Worm (Caenorhabditis elegans) whole organism, L3 larva: Measurements from ENCODE around the gene Y22D7AL.6.

Source experiments
- R02D3.7 ChIP-seq: fragments of 150-350 bp; optimal IDR thresholded peaks from 2 replicates; lab custom pipeline; 2014; ENCODE audit warnings: missing biosample characterization, missing genetic modification characterization
- ceh-28 ChIP-seq: fragments of 150-350 bp; optimal IDR thresholded peaks from 2 replicates; lab custom pipeline; 2014; ENCODE audit warnings: missing biosample characterization, missing genetic modification reagents, missing genetic modification characterization
- ceh-82 ChIP-seq: fragments of 150-350 bp; optimal IDR thresholded peaks from 2 replicates; lab custom pipeline; 2014; ENCODE audit warnings: missing biosample characterization, missing genetic modification characterization
- ceh-9 ChIP-seq: sonication (generic microtip); optimal IDR thresholded peaks from 2 replicates; lab custom pipeline; 2018; ENCODE audit warnings: missing biosample characterization, missing genetic modification characterization
- daf-12 ChIP-seq: fragments of 150-350 bp; optimal IDR thresholded peaks from 2 replicates; lab custom pipeline; 2014; ENCODE audit warnings: missing biosample characterization, missing genetic modification reagents, missing genetic modification characterization
- egl-27 ChIP-seq: sonication (generic microtip); optimal IDR thresholded peaks from 4 replicates; lab custom pipeline; 2017; ENCODE audit warnings: missing biosample characterization, missing genetic modification reagents, missing genetic modification characterization
- egl-5 ChIP-seq: fragments of 150-350 bp; optimal IDR thresholded peaks from 2 replicates; lab custom pipeline; 2017; ENCODE audit warnings: missing biosample characterization, missing genetic modification reagents, missing genetic modification characterization, inconsistent platforms
- elt-1 ChIP-seq: fragments of 150-350 bp; optimal IDR thresholded peaks from 2 replicates; lab custom pipeline; 2014; ENCODE audit warnings: missing biosample characterization, missing genetic modification characterization
- elt-2 ChIP-seq: sonication (generic microtip); optimal IDR thresholded peaks from 2 replicates; lab custom pipeline; 2016; ENCODE audit warnings: missing genetic modification reagents, mild to moderate bottlenecking, missing genetic modification characterization, missing compliant biosample characterization
- elt-3 ChIP-seq, 3 experiments: fragments of 150-350 bp in 1 of 3; sonication (generic microtip) in 2 of 3; optimal IDR thresholded peaks; 2 replicates in 2 of 3; 4 replicates in 1 of 3; lab custom pipeline; 2014 to 2017; ENCODE audit warnings: missing biosample characterization in 3 of 3, missing genetic modification characterization in 3 of 3
- eor-1 ChIP-seq, 2 experiments: fragments of 150-350 bp; optimal IDR thresholded peaks; 2 replicates each; lab custom pipeline; 2014 to 2018; ENCODE audit warnings: missing biosample characterization in 2 of 2, missing genetic modification characterization in 2 of 2
- fkh-10 ChIP-seq: sonication (generic microtip); optimal IDR thresholded peaks from 2 replicates; lab custom pipeline; 2017; ENCODE audit warnings: missing biosample characterization, missing genetic modification reagents, missing genetic modification characterization
- fos-1 ChIP-seq: fragments of 150-350 bp; optimal IDR thresholded peaks from 2 replicates; lab custom pipeline; 2014; ENCODE audit warnings: missing biosample characterization, missing genetic modification characterization
- hmg-11 ChIP-seq: sonication (generic microtip); optimal IDR thresholded peaks from 2 replicates; lab custom pipeline; 2016; ENCODE audit warnings: missing genetic modification characterization, missing compliant biosample characterization
- jun-1 ChIP-seq: fragments of 150-350 bp; optimal IDR thresholded peaks from 2 replicates; lab custom pipeline; 2014; ENCODE audit warnings: missing biosample characterization, missing genetic modification reagents, missing genetic modification characterization
- lin-15B ChIP-seq: fragments of 150-350 bp; optimal IDR thresholded peaks from 2 replicates; lab custom pipeline; 2014; ENCODE audit warnings: missing biosample characterization, missing genetic modification characterization
- lsy-12 ChIP-seq: sonication (generic microtip); optimal IDR thresholded peaks from 2 replicates; lab custom pipeline; 2016; ENCODE audit warnings: mild to moderate bottlenecking, missing genetic modification characterization, missing compliant biosample characterization
- mml-1 ChIP-seq: fragments of 150-350 bp; sonication (generic microtip); optimal IDR thresholded peaks from 3 replicates; lab custom pipeline; 2014; ENCODE audit warnings: missing biosample characterization, missing genetic modification characterization
- nfya-1 ChIP-seq: sonication (generic microtip); optimal IDR thresholded peaks from 2 replicates; lab custom pipeline; 2017; ENCODE audit warnings: missing genetic modification characterization, mild to moderate bottlenecking, missing compliant biosample characterization, antibody characterized with exemption, moderate library complexity; ENCODE audit not compliant: insufficient read depth
- nhr-11 ChIP-seq: fragments of 150-350 bp; optimal IDR thresholded peaks from 2 replicates; lab custom pipeline; 2014; ENCODE audit warnings: missing biosample characterization, missing genetic modification characterization
- nhr-23 ChIP-seq: fragments of 150-350 bp; optimal IDR thresholded peaks from 2 replicates; lab custom pipeline; 2014; ENCODE audit warnings: missing biosample characterization, missing genetic modification reagents, missing genetic modification characterization
- nhr-237 ChIP-seq: fragments of 150-350 bp; optimal IDR thresholded peaks from 2 replicates; lab custom pipeline; 2014; ENCODE audit warnings: missing biosample characterization, missing genetic modification characterization
- nhr-25 ChIP-seq: sonication (generic microtip); optimal IDR thresholded peaks from 2 replicates; lab custom pipeline; 2017; ENCODE audit warnings: missing biosample characterization, missing genetic modification characterization
- nhr-28 ChIP-seq: fragments of 150-350 bp; optimal IDR thresholded peaks from 2 replicates; lab custom pipeline; 2014; ENCODE audit warnings: missing biosample characterization, missing genetic modification characterization
- nhr-76 ChIP-seq: fragments of 150-350 bp; sonication (generic microtip); optimal IDR thresholded peaks from 5 replicates; lab custom pipeline; 2014; ENCODE audit warnings: missing biosample characterization, missing genetic modification characterization
- pha-4 ChIP-seq: fragments of 150-350 bp; optimal IDR thresholded peaks from 2 replicates; lab custom pipeline; 2014; ENCODE audit warnings: missing biosample characterization, missing genetic modification reagents, missing genetic modification characterization
- pqm-1 ChIP-seq: fragments of 150-350 bp; optimal IDR thresholded peaks from 2 replicates; lab custom pipeline; 2017; ENCODE audit warnings: missing biosample characterization, missing genetic modification characterization, inconsistent platforms
- sea-2 ChIP-seq: fragments of 150-350 bp; sonication (generic microtip); optimal IDR thresholded peaks from 4 replicates; lab custom pipeline; 2014; ENCODE audit warnings: missing biosample characterization, missing genetic modification reagents, missing genetic modification characterization
- skn-1 ChIP-seq: fragments of 150-350 bp; optimal IDR thresholded peaks from 2 replicates; lab custom pipeline; 2014; ENCODE audit warnings: missing biosample characterization, missing genetic modification characterization
- snpc-4 ChIP-seq: fragments of 150-350 bp; optimal IDR thresholded peaks from 2 replicates; lab custom pipeline; 2014; ENCODE audit warnings: missing biosample characterization, missing genetic modification characterization
- ztf-4 ChIP-seq: fragments of 150-350 bp; optimal IDR thresholded peaks from 2 replicates; lab custom pipeline; 2014; ENCODE audit warnings: missing biosample characterization, missing genetic modification characterization

Y22D7AL.6 gene

ce11 chrIII:1558441-1559159, 46.1 kb upstream of the Y22D7AL.6 start, which contains the start of the genes eelo-1 and Y67D2.2:
eelo-1 (minus strand) TSS chrIII:1558529.
Y67D2.2 (plus strand) TSS chrIII:1558800.
- peak; percentile 61 for TF ChIP-seq nfya-1 (tag; lab: Kevin White, UChicago)
- TF ChIP-seq pha-4 (tag; lab: Kevin White, UChicago), result peak; percentile 74
- TF ChIP-seq eor-1 (tag; optimal IDR thresholded peaks at IDR 0.05; lab: Kevin White, UChicago), result no peak
- peak; percentile 54 for TF ChIP-seq lin-15B (tag; lab: Kevin White, UChicago)
- no peak for TF ChIP-seq daf-12
- TF ChIP-seq nhr-25, result no peak
- peak; percentile 49 for TF ChIP-seq hmg-11 (tag; lab: Kevin White, UChicago)
- TF ChIP-seq nhr-23, result peak; percentile 39
- no peak for TF ChIP-seq mml-1 (tag; lab: Kevin White, UChicago)
- TF ChIP-seq egl-5 (tag; lab: Kevin White, UChicago), result peak; percentile 45

- TF ChIP-seq elt-2 (tag; lab: Kevin White, UChicago), result no peak
Measured at ce11 chrIII:1570006-1570405, 34.7 kb upstream of the Y22D7AL.6 start, which contains the start of gene rep-1. rep-1 (plus strand) TSS chrIII:1570306.

- no peak for TF ChIP-seq nhr-11 (tag; lab: Kevin White, UChicago)
- TF ChIP-seq ceh-82, result no peak
- no peak for TF ChIP-seq lsy-12 (tag; lab: Kevin White, UChicago)
- no peak for TF ChIP-seq jun-1
Measured at ce11 chrIII:1575651-1576050, 29.1 kb upstream of the Y22D7AL.6 start.

ce11 chrIII:1576451-1576850, 28.3 kb upstream of the Y22D7AL.6 start, which contains the start of gene Y22D7AL.7:
Y22D7AL.7 (plus strand) TSS chrIII:1576751.
- TF ChIP-seq elt-1, result no peak
- no peak for TF ChIP-seq fos-1 (tag; lab: Kevin White, UChicago)
- TF ChIP-seq skn-1 (tag; lab: Kevin White, UChicago), result no peak
- TF ChIP-seq snpc-4, result no peak
- TF ChIP-seq ceh-82, result no peak
- TF ChIP-seq nfya-1 (tag; lab: Kevin White, UChicago), result no peak
- TF ChIP-seq ztf-4 (tag; lab: Kevin White, UChicago), result no peak
- TF ChIP-seq fkh-10, result no peak
- no peak for TF ChIP-seq nhr-23
- TF ChIP-seq R02D3.7 (tag; lab: Kevin White, UChicago), result no peak
- no peak for TF ChIP-seq egl-27 (tag; lab: Kevin White, UChicago)

ce11 chrIII:1578566-1578965, 26.2 kb upstream of the Y22D7AL.6 start:
- TF ChIP-seq ceh-28 (peak; percentile 97), elt-3 (tag; optimal IDR thresholded peaks at IDR 0.05; lab: Kevin White, UChicago) (no peak), nhr-28 (tag; lab: Kevin White, UChicago) (no peak), fos-1 (tag; lab: Kevin White, UChicago) (no peak), sea-2 (GFP tag; lab: Kevin White, UChicago) (no peak), hmg-11 (tag; lab: Kevin White, UChicago) (no peak)

ce11 chrIII:1579001-1579400, 25.7 kb upstream of the Y22D7AL.6 start:
- TF ChIP-seq sea-2 (GFP tag; lab: Kevin White, UChicago) (no peak), elt-3 (tag; optimal IDR thresholded peaks at IDR 0.05; lab: Kevin White, UChicago) (no peak), nhr-11 (tag; lab: Kevin White, UChicago) (no peak), nhr-237 (no peak), nhr-76 (tag; lab: Kevin White, UChicago) (no peak), pqm-1 (tag; lab: Kevin White, UChicago) (no peak), fos-1 (tag; lab: Kevin White, UChicago) (no peak), ceh-9 (tag; lab: Kevin White, UChicago) (no peak), pha-4 (tag; lab: Kevin White, UChicago) (no peak)
